Worm (Caenorhabditis elegans) whole organism, L2 larva: ENCODE measurements around the gene cdh-1.
A peak's percentile ranks its signal among the peaks of the same experiment; 100 is the strongest.

Source experiments
- F13H6.1 ChIP-seq: sonication (generic microtip); optimal IDR thresholded peaks from 2 replicates; lab custom pipeline; 2016; ENCODE audit warnings: missing genetic modification characterization, missing compliant biosample characterization
- Y55F3AM.14 ChIP-seq: fragments of 200-800 bp; sonication (Bioruptor generic); optimal IDR thresholded peaks from 2 replicates; lab custom pipeline; 2018; ENCODE audit warnings: mild to moderate bottlenecking, missing genetic modification characterization, missing compliant biosample characterization
- ZK546.5 ChIP-seq: sonication (generic microtip); optimal IDR thresholded peaks from 2 replicates; lab custom pipeline; 2017; ENCODE audit warnings: missing biosample characterization, missing genetic modification characterization
- alr-1 ChIP-seq: fragments of 150-350 bp; optimal IDR thresholded peaks from 2 replicates; lab custom pipeline; 2014; ENCODE audit warnings: missing biosample characterization, missing genetic modification characterization
- ama-1 ChIP-seq: fragments of 150-350 bp; optimal IDR thresholded peaks from 2 replicates; lab custom pipeline; 2018; ENCODE audit warnings: inconsistent platforms
- blmp-1 ChIP-seq: sonication (generic microtip); optimal IDR thresholded peaks from 2 replicates; lab custom pipeline; 2017; ENCODE audit warnings: missing genetic modification characterization, mild to moderate bottlenecking, missing compliant biosample characterization, antibody characterized with exemption, moderate library complexity; ENCODE audit not compliant: insufficient read depth
- ceh-16 ChIP-seq: fragments of 150-350 bp; optimal IDR thresholded peaks from 2 replicates; lab custom pipeline; 2014; ENCODE audit warnings: missing biosample characterization, missing genetic modification characterization
- crh-2 ChIP-seq: sonication (generic microtip); optimal IDR thresholded peaks from 2 replicates; lab custom pipeline; 2017; ENCODE audit warnings: missing biosample characterization, missing genetic modification characterization
- egl-27 ChIP-seq: sonication (generic microtip); optimal IDR thresholded peaks from 3 replicates; lab custom pipeline; 2017; ENCODE audit warnings: missing biosample characterization, missing genetic modification reagents, missing genetic modification characterization
- elt-1 ChIP-seq: fragments of 150-350 bp; optimal IDR thresholded peaks from 2 replicates; lab custom pipeline; 2014; ENCODE audit warnings: missing biosample characterization, missing genetic modification characterization
- fos-1 ChIP-seq: fragments of 150-350 bp; optimal IDR thresholded peaks from 2 replicates; lab custom pipeline; 2014; ENCODE audit warnings: missing biosample characterization, missing genetic modification characterization
- lsy-2 ChIP-seq, 2 experiments: fragments of 150-350 bp in 1 of 2; sonication (generic microtip) in 1 of 2; optimal IDR thresholded peaks; 2 replicates each; lab custom pipeline; 2014 to 2017; ENCODE audit warnings: missing biosample characterization in 2 of 2, missing genetic modification characterization in 2 of 2
- mab-5 ChIP-seq: fragments of 150-350 bp; optimal IDR thresholded peaks from 2 replicates; lab custom pipeline; 2014; ENCODE audit warnings: missing biosample characterization, missing genetic modification characterization
- mdl-1 ChIP-seq, 2 experiments: fragments of 150-350 bp in 1 of 2; sonication (generic microtip) in 1 of 2; optimal IDR thresholded peaks; 2 replicates each; lab custom pipeline; 2017; ENCODE audit warnings: missing biosample characterization in 2 of 2, missing genetic modification characterization in 2 of 2
- nhr-10 ChIP-seq: sonication (generic microtip); optimal IDR thresholded peaks from 2 replicates; lab custom pipeline; 2017; ENCODE audit warnings: missing biosample characterization, missing genetic modification characterization
- nhr-12 ChIP-seq: fragments of 150-350 bp; optimal IDR thresholded peaks from 2 replicates; lab custom pipeline; 2014; ENCODE audit warnings: missing biosample characterization, missing genetic modification characterization
- nhr-129 ChIP-seq: fragments of 150-350 bp; optimal IDR thresholded peaks from 2 replicates; lab custom pipeline; 2014; ENCODE audit warnings: missing biosample characterization, missing genetic modification characterization
- nhr-23 ChIP-seq: fragments of 150-350 bp; optimal IDR thresholded peaks from 2 replicates; lab custom pipeline; 2014; ENCODE audit warnings: missing biosample characterization, missing genetic modification reagents, missing genetic modification characterization
- nhr-237 ChIP-seq: fragments of 150-350 bp; optimal IDR thresholded peaks from 2 replicates; lab custom pipeline; 2014; ENCODE audit warnings: missing biosample characterization, missing genetic modification characterization
- nhr-25 ChIP-seq: fragments of 150-350 bp; sonication (generic microtip); optimal IDR thresholded peaks from 3 replicates; lab custom pipeline; 2014; ENCODE audit warnings: missing biosample characterization, missing genetic modification characterization
- nhr-6 ChIP-seq: fragments of 150-350 bp; optimal IDR thresholded peaks from 2 replicates; lab custom pipeline; 2014; ENCODE audit warnings: missing biosample characterization, missing genetic modification characterization
- nhr-77 ChIP-seq: fragments of 150-350 bp; optimal IDR thresholded peaks from 2 replicates; lab custom pipeline; 2014; ENCODE audit warnings: missing biosample characterization, missing genetic modification characterization
- peb-1 ChIP-seq: fragments of 150-350 bp; optimal IDR thresholded peaks from 2 replicates; lab custom pipeline; 2014; ENCODE audit warnings: missing biosample characterization, missing genetic modification characterization
- sem-4 ChIP-seq: fragments of 150-350 bp; optimal IDR thresholded peaks from 2 replicates; lab custom pipeline; 2014; ENCODE audit warnings: missing biosample characterization, missing genetic modification reagents, missing genetic modification characterization
- skn-1 ChIP-seq: sonication (generic microtip); optimal IDR thresholded peaks from 2 replicates; lab custom pipeline; 2017; ENCODE audit warnings: missing biosample characterization, missing genetic modification characterization
- sma-3 ChIP-seq: sonication (generic microtip); optimal IDR thresholded peaks from 2 replicates; lab custom pipeline; 2016; ENCODE audit warnings: missing genetic modification reagents, missing genetic modification characterization, missing compliant biosample characterization
- sma-9 ChIP-seq, 2 experiments: fragments of 150-350 bp in 1 of 2; sonication (generic microtip) in 1 of 2; optimal IDR thresholded peaks; 2 replicates each; lab custom pipeline; 2014 to 2016; ENCODE audit warnings: missing genetic modification characterization in 2 of 2, mild to moderate bottlenecking in 1 of 2, missing biosample characterization in 1 of 2, missing compliant biosample characterization in 1 of 2, missing genetic modification reagents in 1 of 2, moderate library complexity in 1 of 2
- unc-39 ChIP-seq: fragments of 150-350 bp; optimal IDR thresholded peaks from 2 replicates; lab custom pipeline; 2014; ENCODE audit warnings: missing biosample characterization, missing genetic modification characterization
- unc-55 ChIP-seq: fragments of 150-350 bp; sonication (generic microtip); optimal IDR thresholded peaks from 3 replicates; lab custom pipeline; 2014; ENCODE audit warnings: missing biosample characterization, missing genetic modification reagents, missing genetic modification characterization
- unc-62 ChIP-seq: fragments of 150-350 bp; optimal IDR thresholded peaks from 2 replicates; lab custom pipeline; 2014; ENCODE audit warnings: missing biosample characterization, missing genetic modification reagents, missing genetic modification characterization
- zag-1 ChIP-seq: fragments of 150-350 bp; optimal IDR thresholded peaks from 2 replicates; lab custom pipeline; 2014; ENCODE audit warnings: missing biosample characterization, missing genetic modification characterization
- ztf-4 ChIP-seq: fragments of 150-350 bp; optimal IDR thresholded peaks from 2 replicates; lab custom pipeline; 2014; ENCODE audit warnings: missing biosample characterization, missing genetic modification characterization

cdh-1 gene

ce11 chrIII:2910606-2911005 lies at the start of gene cdh-1:
TSS of gene cdh-1 (plus strand) at chrIII:2910906.
- TF ChIP-seq ama-1 (lab: Kevin White, UChicago) (no peak), peb-1 (tag; lab: Kevin White, UChicago) (no peak), unc-55 (no peak), ZK546.5 (tag; lab: Kevin White, UChicago) (no peak), blmp-1 (tag; lab: Kevin White, UChicago) (no peak), nhr-10 (tag; lab: Kevin White, UChicago) (no peak)
- TF ChIP-seq, all 48 proteins: peak for 0

ce11 chrIII:2864669-2865068 lies 46.0 kb upstream of the cdh-1 start:
- TF ChIP-seq fos-1 (no peak), mdl-1 (tag; optimal IDR thresholded peaks at IDR 0.05; lab: Kevin White, UChicago) (no peak), skn-1 (tag; lab: Kevin White, UChicago) (no peak), blmp-1 (tag; lab: Kevin White, UChicago) (no peak)

- TF ChIP-seq ztf-4 (tag; lab: Kevin White, UChicago): no peak
- TF ChIP-seq unc-62 (GFP tag; lab: Kevin White, UChicago): no peak
- TF ChIP-seq nhr-129: no peak
- TF ChIP-seq nhr-77: no peak
Observed at ce11 chrIII:2866597-2866996, 44.1 kb upstream of the cdh-1 start.

ce11 chrIII:2868416-2868815 lies 42.3 kb upstream of the cdh-1 start:
- TF ChIP-seq mdl-1 (tag; optimal IDR thresholded peaks at IDR 0.05; lab: Kevin White, UChicago): no peak
- TF ChIP-seq nhr-237 (tag; lab: Kevin White, UChicago): no peak
- no peak for TF ChIP-seq nhr-25 (tag; lab: Kevin White, UChicago)
- TF ChIP-seq nhr-6 (tag; lab: Kevin White, UChicago): no peak
- TF ChIP-seq peb-1 (tag; lab: Kevin White, UChicago): no peak
- no peak for TF ChIP-seq egl-27 (tag; lab: Kevin White, UChicago)
- TF ChIP-seq skn-1 (tag; lab: Kevin White, UChicago): no peak
- no peak for TF ChIP-seq mab-5 (tag; lab: Kevin White, UChicago)
- TF ChIP-seq crh-2: no peak
- TF ChIP-seq sma-9 (GFP tag; optimal IDR thresholded peaks at IDR 0.05; lab: Kevin White, UChicago): peak; percentile 38
- TF ChIP-seq sma-9 (tag; optimal IDR thresholded peaks at IDR 0.05; lab: Kevin White, UChicago): no peak
- TF ChIP-seq ceh-16 (tag; lab: Kevin White, UChicago): no peak
- TF ChIP-seq elt-1: no peak
- peak; percentile 32 for TF ChIP-seq sma-3 (GFP tag; lab: Kevin White, UChicago)
- TF ChIP-seq lsy-2 (tag; optimal IDR thresholded peaks at IDR 0.05; lab: Kevin White, UChicago): peak in 1 of 2 experiments; percentile 24

DNA sequence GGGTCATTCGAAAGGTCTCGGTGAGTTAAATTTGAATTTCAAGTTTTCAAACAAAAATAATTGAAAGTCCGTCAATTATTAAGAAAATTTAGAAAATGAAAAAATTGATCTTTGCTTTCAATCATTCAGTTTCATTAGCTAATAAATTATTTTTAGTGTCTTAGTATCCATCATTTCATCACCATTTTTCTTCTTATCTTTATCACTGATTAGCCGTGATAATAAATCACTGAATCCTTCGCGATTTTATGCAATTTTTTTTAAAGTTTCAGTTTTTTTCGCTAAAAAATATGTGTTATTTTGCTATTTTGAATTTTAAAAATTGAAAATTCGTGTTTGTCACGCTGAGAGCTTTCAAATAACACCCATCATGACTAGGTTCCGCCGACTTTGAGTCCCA lies 41.7 kb upstream of the cdh-1 start:
- TF ChIP-seq alr-1 (tag; lab: Kevin White, UChicago) (no peak), skn-1 (tag; lab: Kevin White, UChicago) (no peak)

DNA sequence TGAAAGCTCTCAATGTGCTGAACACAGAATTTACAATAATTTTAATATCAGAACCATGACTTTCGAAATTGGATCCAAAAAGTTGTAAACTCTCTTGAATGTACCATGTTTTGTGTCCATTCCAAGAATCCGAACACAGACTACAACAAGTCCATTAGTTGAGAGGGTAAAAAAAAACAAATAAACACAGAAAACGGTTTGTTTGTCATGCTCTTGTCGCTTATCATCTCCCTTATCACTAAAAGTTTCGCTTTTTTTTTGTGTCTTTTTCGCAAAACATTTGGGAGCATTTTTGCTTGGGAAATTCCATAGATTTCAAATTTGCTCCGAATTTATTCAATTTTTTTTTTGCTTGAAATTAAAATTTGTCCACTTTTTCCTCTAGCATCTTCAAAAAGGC lies 41.2 kb upstream of the cdh-1 start:
- no peak for TF ChIP-seq Y55F3AM.14 (GFP tag; lab: Kevin White, UChicago)
- TF ChIP-seq skn-1 (tag; lab: Kevin White, UChicago): peak; percentile 53
- peak; percentile 24 for TF ChIP-seq F13H6.1 (tag; lab: Kevin White, UChicago)
- no peak for TF ChIP-seq nhr-23 (tag; lab: Kevin White, UChicago)
- peak; percentile 60 for TF ChIP-seq fos-1
- TF ChIP-seq alr-1 (tag; lab: Kevin White, UChicago): no peak
- peak; percentile 63 for TF ChIP-seq sma-9 (GFP tag; optimal IDR thresholded peaks at IDR 0.05; lab: Kevin White, UChicago)
- TF ChIP-seq sma-9 (tag; optimal IDR thresholded peaks at IDR 0.05; lab: Kevin White, UChicago): no peak
- no peak for TF ChIP-seq unc-39 (tag; lab: Kevin White, UChicago)
- TF ChIP-seq crh-2: peak; percentile 13

ce11 chrIII:2870228-2870627 lies 40.5 kb upstream of the cdh-1 start:
- TF ChIP-seq F13H6.1 (tag; lab: Kevin White, UChicago) (peak; percentile 42), lsy-2 (tag; optimal IDR thresholded peaks at IDR 0.05; lab: Kevin White, UChicago) (peak in 1 of 2 experiments; percentile 6), fos-1 (peak; percentile 77), sem-4 (tag; lab: Kevin White, UChicago) (no peak), nhr-12 (no peak), nhr-23 (tag; lab: Kevin White, UChicago) (no peak), sma-9 (GFP tag; optimal IDR thresholded peaks at IDR 0.05; lab: Kevin White, UChicago) (peak; percentile 75), sma-9 (tag; optimal IDR thresholded peaks at IDR 0.05; lab: Kevin White, UChicago) (no peak), zag-1 (tag; lab: Kevin White, UChicago) (no peak), blmp-1 (tag; lab: Kevin White, UChicago) (no peak), unc-62 (GFP tag; lab: Kevin White, UChicago) (no peak), crh-2 (peak; percentile 64), unc-39 (tag; lab: Kevin White, UChicago) (no peak)
